Worm (Caenorhabditis elegans): ENCODE data around the gene msp-3.

- TF ChIP-seq elt-3 (tag; optimal IDR thresholded peaks at IDR 0.05): no peak
- no peak for TF ChIP-seq nhr-237 (tag; optimal IDR thresholded peaks at IDR 0.05)
- TF ChIP-seq nhr-23 (tag; optimal IDR thresholded peaks at IDR 0.05): no peak
- no peak for TF ChIP-seq unc-39 (tag; optimal IDR thresholded peaks at IDR 0.05)
- TF ChIP-seq lin-13 (GFP tag; optimal IDR thresholded peaks at IDR 0.05): no peak
- no peak for TF ChIP-seq unc-55 (GFP tag; optimal IDR thresholded peaks at IDR 0.05)
- no peak for TF ChIP-seq nhr-77 (tag; optimal IDR thresholded peaks at IDR 0.05)
- no peak for TF ChIP-seq alr-1 (tag; optimal IDR thresholded peaks at IDR 0.05)
Measured at ce11 chrII:4806726-4807125, 20.6 kb upstream of the msp-3 start.
